Worm (Caenorhabditis elegans): ENCODE data around the gene srlf-23.

Gene srlf-23

ce11 chrV:884324-884723 lies 9.0 kb downstream of the srlf-23 start, which contains the start of gene srj-38:
srj-38 (minus strand) TSS chrV:884424.
- no peak for TF ChIP-seq T26A5.8 (tag; optimal IDR thresholded peaks at IDR 0.05)
- TF ChIP-seq C17E4.6 (GFP tag; IDR thresholded peaks at IDR 0.05) = no peak
- TF ChIP-seq lsl-1 (GFP tag; optimal IDR thresholded peaks at IDR 0.05) = no peak
- no peak for TF ChIP-seq ZK185.1 (tag; optimal IDR thresholded peaks at IDR 0.05; ENCODE audit: poor library complexity, severe bottlenecking)
- no peak for TF ChIP-seq rpc-1 (optimal IDR thresholded peaks at IDR 0.05)
- no peak for TF ChIP-seq rpc-1 (tag; optimal IDR thresholded peaks at IDR 0.05)
- TF ChIP-seq rcor-1 (GFP tag; IDR thresholded peaks at IDR 0.05) = no peak
- TF ChIP-seq ztf-3 (GFP tag; optimal IDR thresholded peaks at IDR 0.05) = no peak
- TF ChIP-seq nhr-27 (tag; optimal IDR thresholded peaks at IDR 0.05) = no peak
- TF ChIP-seq hsf-1 (GFP tag; IDR thresholded peaks at IDR 0.05) = no peak
- no peak for TF ChIP-seq zim-3 (tag; optimal IDR thresholded peaks at IDR 0.05)
- TF ChIP-seq F33H1.4 (GFP tag; IDR thresholded peaks at IDR 0.05) = no peak
- no peak for TF ChIP-seq mcd-1 (GFP tag; IDR thresholded peaks at IDR 0.05)
- TF ChIP-seq C06A6.2 (GFP tag; conservative IDR thresholded peaks at IDR 0.05) = no peak
- TF ChIP-seq T07F8.4 (tag; optimal IDR thresholded peaks at IDR 0.05) = no peak
- no peak for TF ChIP-seq gei-17 (GFP tag; optimal IDR thresholded peaks at IDR 0.05)
- no peak for TF ChIP-seq unc-62 (GFP tag; optimal IDR thresholded peaks at IDR 0.05)
- no peak for TF ChIP-seq him-1 (tag; optimal IDR thresholded peaks at IDR 0.05)
- TF ChIP-seq F55B11.4 (tag; optimal IDR thresholded peaks at IDR 0.05; ENCODE audit: borderline replicate concordance, insufficient read depth) = no peak
- no peak for TF ChIP-seq chd-7 (tag; optimal IDR thresholded peaks at IDR 0.05)
- TF ChIP-seq hlh-12 (tag; optimal IDR thresholded peaks at IDR 0.05) = no peak

ce11 chrV:879171-879570 lies 14.2 kb downstream of the srlf-23 start, which contains the start of gene srg-53:
srg-53 (plus strand) TSS chrV:879471.
- TF ChIP-seq ama-1 (optimal IDR thresholded peaks at IDR 0.05) = no peak
- TF ChIP-seq ama-1 (GFP tag; optimal IDR thresholded peaks at IDR 0.05) = no peak
- no peak for TF ChIP-seq ekl-4 (GFP tag; IDR thresholded peaks at IDR 0.05)
- no peak for TF ChIP-seq dpff-1 (tag; optimal IDR thresholded peaks at IDR 0.05)
- no peak for TF ChIP-seq attf-6 (GFP tag; IDR thresholded peaks at IDR 0.05)
- TF ChIP-seq F57C9.4 (tag; optimal IDR thresholded peaks at IDR 0.05) = no peak
- no peak for TF ChIP-seq ceh-40 (GFP tag; IDR thresholded peaks at IDR 0.05)
- TF ChIP-seq ceh-100 (GFP tag; IDR thresholded peaks at IDR 0.05) = no peak
- no peak for TF ChIP-seq nfya-1 (tag; optimal IDR thresholded peaks at IDR 0.05; ENCODE audit: borderline replicate concordance, insufficient read depth)
- no peak for TF ChIP-seq gei-17 (GFP tag; optimal IDR thresholded peaks at IDR 0.05)
- TF ChIP-seq B0035.1 (tag; optimal IDR thresholded peaks at IDR 0.05) = no peak

ce11 chrV:878567-878966 lies 14.8 kb downstream of the srlf-23 start, which contains the start of gene T02B11.8:
T02B11.8 (minus strand) TSS chrV:878667.
- TF ChIP-seq tlf-1 (GFP tag; optimal IDR thresholded peaks at IDR 0.05) = no peak
- no peak for TF ChIP-seq pha-4 (tag; optimal IDR thresholded peaks at IDR 0.05)
- no peak for TF ChIP-seq ekl-4 (GFP tag; IDR thresholded peaks at IDR 0.05)
- TF ChIP-seq dpl-1 (GFP tag; optimal IDR thresholded peaks at IDR 0.05) = no peak
- TF ChIP-seq ceh-27 (GFP tag; optimal IDR thresholded peaks at IDR 0.05) = no peak
- no peak for TF ChIP-seq sptf-2 (GFP tag; optimal IDR thresholded peaks at IDR 0.05)
- no peak for TF ChIP-seq T07F8.4 (tag; optimal IDR thresholded peaks at IDR 0.05)
- TF ChIP-seq ztf-3 (GFP tag; optimal IDR thresholded peaks at IDR 0.05) = no peak
- TF ChIP-seq rec-8 (tag; optimal IDR thresholded peaks at IDR 0.05) = no peak
- TF ChIP-seq snpc-1.1 (tag; optimal IDR thresholded peaks at IDR 0.05; ENCODE audit: insufficient read depth) = no peak
